Worm (Caenorhabditis elegans): ENCODE measurements around the gene F53C3.7.

DNA sequence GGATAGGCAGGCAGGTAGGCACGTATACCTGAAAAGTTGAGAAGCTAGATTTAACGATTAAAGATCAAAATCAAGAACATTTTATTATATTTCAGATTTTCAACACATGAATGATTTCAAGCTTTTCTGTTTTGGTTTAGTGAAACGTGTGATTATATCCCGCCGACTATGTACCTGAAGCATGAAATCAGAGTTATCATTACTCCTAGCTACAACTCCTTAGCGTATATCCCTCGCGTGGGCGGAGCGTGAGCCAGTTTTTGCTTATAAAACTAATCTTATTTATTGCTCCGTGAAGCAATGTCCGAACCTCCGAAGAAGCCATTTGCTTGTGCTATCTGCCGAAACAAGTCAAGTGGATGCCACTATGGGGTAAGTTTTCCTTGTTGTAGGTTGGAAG is 14.9 kb upstream of the F53C3.7 start, which contains the start of gene nhr-166:
- TF ChIP-seq flt-1 (GFP tag; IDR thresholded peaks at IDR 0.05) (no peak), med-1 (GFP tag; optimal IDR thresholded peaks at IDR 0.05; ENCODE audit: insufficient read depth) (no peak), ztf-23 (GFP tag; IDR thresholded peaks at IDR 0.05) (no peak), ztf-29 (GFP tag; IDR thresholded peaks at IDR 0.05) (no peak), klf-2 (GFP tag; conservative IDR thresholded peaks at IDR 0.05) (no peak)
